Fruit fly (Drosophila melanogaster) whole organism, embryonic: ENCODE results near the gene ND-49.

Experiments
- BtbVII ChIP-seq: fragments of 200-800 bp; sonication (Bioruptor generic); optimal IDR thresholded peaks from 3 replicates; lab custom pipeline; 2017; ENCODE audit warnings: missing biosample characterization, mild to moderate bottlenecking, missing genetic modification characterization
- CG10147 ChIP-seq: fragments of 200-800 bp; sonication (Bioruptor generic); optimal IDR thresholded peaks from 2 replicates; lab custom pipeline; 2019; ENCODE audit warnings: missing biosample characterization, mild to moderate bottlenecking, missing genetic modification characterization, moderate library complexity
- CG10274 ChIP-seq: fragments of 200-800 bp; sonication (Bioruptor generic); optimal IDR thresholded peaks from 3 replicates; lab custom pipeline; 2017; ENCODE audit warnings: missing biosample characterization, mild to moderate bottlenecking, missing genetic modification characterization
- CG10321 ChIP-seq: fragments of 200-800 bp; sonication (Bioruptor generic); IDR thresholded peaks from 2 replicates; pipeline ENCODE4 v1.3.6; 2022; ENCODE audit warnings: missing biosample characterization, missing genetic modification characterization
- CG11723 ChIP-seq: fragments of 200-800 bp; sonication (Bioruptor generic); optimal IDR thresholded peaks from 2 replicates; lab custom pipeline; 2017; ENCODE audit warnings: missing biosample characterization, mild to moderate bottlenecking, missing genetic modification characterization
- CG12769 ChIP-seq: fragments of 200-800 bp; sonication (Bioruptor generic); optimal IDR thresholded peaks from 2 replicates; lab custom pipeline; 2019; ENCODE audit warnings: missing biosample characterization, mild to moderate bottlenecking, missing genetic modification characterization, moderate library complexity
- CG13287 ChIP-seq: fragments of 200-800 bp; sonication (Bioruptor generic); IDR thresholded peaks from 2 replicates; pipeline ENCODE4 v1.3.6; 2022; ENCODE audit warnings: missing biosample characterization, missing genetic modification characterization; ENCODE audit not compliant: partially characterized antibody
- CG14710 ChIP-seq: fragments of 200-800 bp; sonication (Bioruptor generic); optimal IDR thresholded peaks from 3 replicates; lab custom pipeline; 2019; ENCODE audit warnings: missing biosample characterization, mild to moderate bottlenecking, missing genetic modification characterization, moderate library complexity
- CG1603 ChIP-seq: fragments of 200-800 bp; sonication (Bioruptor generic); optimal IDR thresholded peaks from 2 replicates; lab custom pipeline; 2019; ENCODE audit warnings: missing biosample characterization, mild to moderate bottlenecking, missing genetic modification characterization, moderate library complexity
- CG17359 ChIP-seq: fragments of 200-800 bp; sonication (Bioruptor generic); optimal IDR thresholded peaks from 3 replicates; lab custom pipeline; 2018; ENCODE audit warnings: missing biosample characterization, mild to moderate bottlenecking, missing genetic modification characterization, moderate library complexity
- CG17385 ChIP-seq: fragments of 200-800 bp; sonication (Bioruptor generic); optimal IDR thresholded peaks from 3 replicates; lab custom pipeline; 2018; ENCODE audit warnings: missing biosample characterization, mild to moderate bottlenecking, missing genetic modification characterization
- CG17568 ChIP-seq: fragments of 200-800 bp; sonication (Bioruptor generic); optimal IDR thresholded peaks from 2 replicates; lab custom pipeline; 2018; ENCODE audit warnings: missing biosample characterization, mild to moderate bottlenecking, missing genetic modification characterization, moderate library complexity
- CG17612 ChIP-seq: fragments of 200-800 bp; sonication (Bioruptor generic); IDR thresholded peaks from 2 replicates; pipeline ENCODE4 v1.3.6; 2022; ENCODE audit warnings: missing biosample characterization, missing genetic modification characterization
- CG17829 ChIP-seq: fragments of 200-800 bp; optimal IDR thresholded peaks from 2 replicates; lab custom pipeline; 2019; ENCODE audit warnings: missing biosample characterization, mild to moderate bottlenecking, missing genetic modification characterization, moderate library complexity
- CG18262 ChIP-seq: fragments of 200-800 bp; optimal IDR thresholded peaks from 3 replicates; lab custom pipeline; 2019; ENCODE audit warnings: missing biosample characterization, mild to moderate bottlenecking, missing genetic modification characterization, moderate library complexity
- CG34376 ChIP-seq: fragments of 200-800 bp; sonication (Bioruptor generic); optimal IDR thresholded peaks from 2 replicates; lab custom pipeline; 2018; ENCODE audit warnings: missing biosample characterization, mild to moderate bottlenecking, missing genetic modification characterization
- CG34422 ChIP-seq: fragments of 200-800 bp; sonication (Bioruptor generic); IDR thresholded peaks from 3 replicates; pipeline ENCODE4 v1.3.6; 2022; ENCODE audit warnings: missing biosample characterization, missing genetic modification characterization
- CG7357 ChIP-seq: fragments of 200-800 bp; sonication (Bioruptor generic); IDR thresholded peaks from 3 replicates; pipeline ENCODE4 v1.3.6; 2022; ENCODE audit warnings: missing biosample characterization, missing genetic modification characterization
- CG8290 ChIP-seq, 3 experiments: fragments of 200-800 bp; sonication (Bioruptor generic); optimal IDR thresholded peaks; 2 replicates each; lab custom pipeline; 2016 to 2019; ENCODE audit warnings: missing biosample characterization in 3 of 3, missing genetic modification characterization in 3 of 3, mild to moderate bottlenecking in 2 of 3, moderate library complexity in 1 of 3
- CG9215 ChIP-seq: fragments of 200-800 bp; sonication (Bioruptor generic); IDR thresholded peaks from 2 replicates; pipeline ENCODE4 v1.3.6; 2022; ENCODE audit warnings: missing biosample characterization, missing genetic modification characterization
- E2f1 ChIP-seq: fragments of 200-800 bp; sonication (Bioruptor generic); IDR thresholded peaks from 2 replicates; pipeline ENCODE4 v1.3.6; 2022; ENCODE audit warnings: missing biosample characterization, missing genetic modification characterization
- E2f2 ChIP-seq: fragments of 200-800 bp; sonication (Bioruptor generic); IDR thresholded peaks from 2 replicates; pipeline ENCODE4 v1.3.6; 2022; ENCODE audit warnings: missing biosample characterization, missing genetic modification characterization
- Fer1 ChIP-seq: fragments of 200-800 bp; sonication (Bioruptor generic); optimal IDR thresholded peaks from 2 replicates; lab custom pipeline; 2017; ENCODE audit warnings: missing biosample characterization, mild to moderate bottlenecking, missing genetic modification characterization
- HmgZ ChIP-seq: fragments of 200-800 bp; sonication (Bioruptor generic); optimal IDR thresholded peaks from 2 replicates; lab custom pipeline; 2018; ENCODE audit warnings: missing biosample characterization, mild to moderate bottlenecking, missing genetic modification characterization
- MTF-1 ChIP-seq: fragments of 200-800 bp; sonication (Bioruptor generic); optimal IDR thresholded peaks from 2 replicates; lab custom pipeline; 2018; ENCODE audit warnings: missing biosample characterization, mild to moderate bottlenecking, missing genetic modification characterization, borderline replicate concordance
- Nf-YC ChIP-seq: fragments of 200-800 bp; optimal IDR thresholded peaks from 3 replicates; lab custom pipeline; 2019; ENCODE audit warnings: missing biosample characterization, mild to moderate bottlenecking, missing genetic modification characterization, moderate library complexity
- PHDP ChIP-seq: fragments of 200-800 bp; sonication (Bioruptor generic); optimal IDR thresholded peaks from 3 replicates; lab custom pipeline; 2018; ENCODE audit warnings: missing biosample characterization, mild to moderate bottlenecking, missing genetic modification characterization, moderate library complexity
- Pdp1 ChIP-seq, 2 experiments: fragments of 200-800 bp; sonication (Bioruptor generic); optimal IDR thresholded peaks; 3 replicates each; lab custom pipeline; 2016; ENCODE audit warnings: missing biosample characterization in 2 of 2, missing genetic modification characterization in 2 of 2, mild to moderate bottlenecking in 1 of 2, moderate library complexity in 1 of 2
- Sry-δ ChIP-seq: fragments of 200-800 bp; sonication (Bioruptor generic); optimal IDR thresholded peaks from 2 replicates; lab custom pipeline; 2016; ENCODE audit warnings: missing biosample characterization, missing genetic modification characterization
- Stat92E ChIP-seq, 3 experiments: fragments of >200 bp in 2 of 3; fragments of 200-800 bp in 1 of 3; sonication (Bioruptor generic) in 1 of 3; optimal IDR thresholded peaks; 2 replicates each; lab custom pipeline; 2017 to 2019; ENCODE audit warnings: missing biosample characterization in 3 of 3, missing genetic modification characterization in 3 of 3, mild to moderate bottlenecking in 1 of 3, moderate library complexity in 1 of 3
- Tbp ChIP-seq: fragments of >200 bp; optimal IDR thresholded peaks from 2 replicates; lab custom pipeline; 2018; ENCODE audit warnings: missing biosample characterization, missing genetic modification characterization
- ac ChIP-seq: fragments of 200-800 bp; sonication (Bioruptor generic); optimal IDR thresholded peaks from 3 replicates; lab custom pipeline; 2017; ENCODE audit warnings: missing biosample characterization, mild to moderate bottlenecking, missing genetic modification characterization
- ase ChIP-seq: fragments of 200-800 bp; sonication (Bioruptor generic); IDR thresholded peaks from 3 replicates; pipeline ENCODE4 v1.3.6; 2022; ENCODE audit warnings: missing biosample characterization, missing genetic modification characterization
- crp ChIP-seq, 2 experiments: fragments of 200-800 bp; sonication (Bioruptor generic); optimal IDR thresholded peaks; 2 replicates in 1 of 2; 3 replicates in 1 of 2; lab custom pipeline; 2017; ENCODE audit warnings: missing biosample characterization in 2 of 2, missing genetic modification characterization in 2 of 2, mild to moderate bottlenecking in 1 of 2, moderate library complexity in 1 of 2
- fd3F ChIP-seq: fragments of 200-800 bp; sonication (Bioruptor generic); optimal IDR thresholded peaks from 2 replicates; lab custom pipeline; 2018; ENCODE audit warnings: missing biosample characterization, mild to moderate bottlenecking, missing genetic modification characterization, moderate library complexity
- fd64A ChIP-seq: fragments of 200-800 bp; sonication (Bioruptor generic); optimal IDR thresholded peaks from 3 replicates; lab custom pipeline; 2018; ENCODE audit warnings: missing biosample characterization, mild to moderate bottlenecking, missing genetic modification characterization
- gem ChIP-seq: fragments of 200-800 bp; sonication (Bioruptor generic); optimal IDR thresholded peaks from 2 replicates; lab custom pipeline; 2019; ENCODE audit warnings: missing biosample characterization, mild to moderate bottlenecking, missing genetic modification characterization, moderate library complexity
- ken ChIP-seq: fragments of 200-800 bp; sonication (Bioruptor generic); IDR thresholded peaks from 3 replicates; pipeline ENCODE4 v1.3.6; 2022; ENCODE audit warnings: missing biosample characterization, missing genetic modification characterization
- lab ChIP-seq: fragments of 200-800 bp; sonication (Bioruptor generic); optimal IDR thresholded peaks from 3 replicates; lab custom pipeline; 2017; ENCODE audit warnings: missing biosample characterization, missing genetic modification characterization, mild to moderate bottlenecking, moderate library complexity, missing genetic modification reagents
- nau ChIP-seq: fragments of 200-800 bp; sonication (Bioruptor generic); optimal IDR thresholded peaks from 3 replicates; lab custom pipeline; 2017; ENCODE audit warnings: missing biosample characterization, mild to moderate bottlenecking, missing genetic modification characterization, missing genetic modification reagents
- sens ChIP-seq: fragments of 200-800 bp; sonication (Bioruptor generic); peaks from one replicate; lab custom pipeline; 2016; ENCODE audit warnings: missing biosample characterization, missing genetic modification characterization
- trh ChIP-seq: fragments of 200-800 bp; sonication (Bioruptor generic); optimal IDR thresholded peaks from 2 replicates; lab custom pipeline; 2016; ENCODE audit warnings: missing biosample characterization, missing genetic modification characterization
- wdn ChIP-seq: fragments of 200-800 bp; sonication (Bioruptor generic); IDR thresholded peaks from 2 replicates; pipeline ENCODE4 v1.3.6; 2022; ENCODE audit warnings: missing biosample characterization, missing genetic modification characterization
- zen2 ChIP-seq: fragments of 200-800 bp; sonication (Bioruptor generic); IDR thresholded peaks from 3 replicates; pipeline ENCODE4 v1.3.6; 2022; ENCODE audit warnings: missing biosample characterization, missing genetic modification characterization; ENCODE audit not compliant: partially characterized antibody

ND-49 gene

dm6 chr4:570404-571302, 701 bp downstream of the ND-49 start (continued):
- TF ChIP-seq Stat92E (GFP tag; optimal IDR thresholded peaks at IDR 0.05; lab: Kevin White, UChicago) (peak in 1 of 3 experiments; percentile 87), CG10274 (GFP tag; lab: Kevin White, UChicago) (no peak), CG9215 (GFP tag; lab: Robert Waterston, UW) (no peak), CG14710 (peak; percentile 53), sens (peak; percentile 69), wdn (GFP tag; lab: Robert Waterston, UW) (no peak), Sry-δ (GFP tag; lab: Kevin White, UChicago) (peak; percentile 46), CG11723 (peak; percentile 72), Pdp1 (GFP tag; optimal IDR thresholded peaks at IDR 0.05; lab: Kevin White, UChicago) (peak in 1 of 2 experiments; percentile 95), CG17612 (GFP tag; lab: Robert Waterston, UW) (no peak)

dm6 chr4:567285-567684, 4.1 kb downstream of the ND-49 start:
- no peak for TF ChIP-seq MTF-1 (GFP tag; lab: Kevin White, UChicago)
- TF ChIP-seq Nf-YC (tag; lab: Kevin White, UChicago) = no peak
- TF ChIP-seq CG13287 = no peak
- TF ChIP-seq sens = peak; percentile 9
- no peak for TF ChIP-seq ase (GFP tag; lab: Robert Waterston, UW)

- TF ChIP-seq crp (GFP tag; optimal IDR thresholded peaks at IDR 0.05; lab: Kevin White, UChicago) (peak in 1 of 2 experiments; percentile 69), trh (GFP tag; lab: Kevin White, UChicago) (no peak), nau (peak; percentile 48), CG10321 (no peak), fd64A (no peak), zen2 (GFP tag; lab: Robert Waterston, UW) (no peak), CG1603 (tag; lab: Kevin White, UChicago) (peak; percentile 29), Fer1 (GFP tag; lab: Kevin White, UChicago) (peak; percentile 57), CG34422 (GFP tag; lab: Robert Waterston, UW) (no peak; the same call in 2 of the 3 replicates), Tbp (GFP tag; lab: Kevin White, UChicago) (no peak), CG34376 (GFP tag; lab: Kevin White, UChicago) (peak; percentile 24), E2f1 (GFP tag; lab: Robert Waterston, UW) (no peak), CG17568 (GFP tag; lab: Kevin White, UChicago) (peak; percentile 69), CG17829 (no peak), lab (GFP tag; lab: Kevin White, UChicago) (no peak), ken (GFP tag; lab: Robert Waterston, UW) (no peak), CG7357 (GFP tag; lab: Robert Waterston, UW) (no peak), gem (tag; lab: Kevin White, UChicago) (peak; percentile 2), fd3F (GFP tag; lab: Kevin White, UChicago) (peak; percentile 29), CG18262 (tag; lab: Kevin White, UChicago) (peak; percentile 6), CG12769 (tag; lab: Kevin White, UChicago) (peak; percentile 72), E2f2 (GFP tag; lab: Robert Waterston, UW) (no peak), HmgZ (peak; percentile 35), CG17385 (peak; percentile 18), BtbVII (GFP tag; lab: Kevin White, UChicago) (peak; percentile 37), PHDP (tag; lab: Kevin White, UChicago) (peak; percentile 14), CG17359 (tag; lab: Kevin White, UChicago) (peak; percentile 29), ac (GFP tag; lab: Kevin White, UChicago) (no peak), CG10147 (GFP tag; lab: Kevin White, UChicago) (peak; percentile 38), CG8290 (GFP tag; optimal IDR thresholded peaks at IDR 0.05; lab: Kevin White, UChicago) (no peak), CG8290 (tag; optimal IDR thresholded peaks at IDR 0.05; lab: Kevin White, UChicago) (peak in 1 of 2 experiments; percentile 64)
Observed at dm6 chr4:558456-558855, 12.9 kb downstream of the ND-49 start.
